Worm (Caenorhabditis elegans): ENCODE data around the gene enri-2.
A peak's percentile ranks its signal among the peaks of the same experiment; 100 is the strongest.

The enri-2 gene

ce11 chrX:14525325-14526305 lies 20.0 kb upstream of the enri-2 start (continued):
- peak; percentile 78; the same call in 1 of the 2 replicates for TF ChIP-seq zip-11 (GFP tag; IDR thresholded peaks at IDR 0.05)
- no peak for TF ChIP-seq daf-12 (tag; optimal IDR thresholded peaks at IDR 0.05)
- peak; percentile 47; the same call in 1 of the 2 replicates for TF ChIP-seq lim-7 (GFP tag; IDR thresholded peaks at IDR 0.05)
- TF ChIP-seq nhr-6 (tag; optimal IDR thresholded peaks at IDR 0.05), result peak; percentile 80
- peak; percentile 37 for TF ChIP-seq aly-2 (tag; optimal IDR thresholded peaks at IDR 0.05)
- peak; percentile 92; the same call in 1 of the 2 replicates for TF ChIP-seq Y75B8A.6 (GFP tag; IDR thresholded peaks at IDR 0.05)
- TF ChIP-seq F26F4.8 (GFP tag; conservative IDR thresholded peaks at IDR 0.05), result no peak
- peak; percentile 68; the same call in 1 of the 2 replicates for TF ChIP-seq daf-8 (GFP tag; IDR thresholded peaks at IDR 0.05)
- peak; percentile 97 for TF ChIP-seq nhr-48 (tag; optimal IDR thresholded peaks at IDR 0.05)
- TF ChIP-seq mdl-1 (tag; optimal IDR thresholded peaks at IDR 0.05), result peak; percentile 89 to 98
- no peak for TF ChIP-seq unc-130 (GFP tag; optimal IDR thresholded peaks at IDR 0.05)
- peak; percentile 100 for TF ChIP-seq nhr-42 (GFP tag; IDR thresholded peaks at IDR 0.05)
- TF ChIP-seq ceh-32 (tag; optimal IDR thresholded peaks at IDR 0.05; ENCODE audit: poor library complexity), result peak; percentile 92
- 0 out of 2 replicates have a peak, but pooled peaks have one; percentile 45 for TF ChIP-seq ceh-44 (GFP tag; IDR thresholded peaks at IDR 0.05)
- peak; percentile 100 for TF ChIP-seq nhr-77 (tag; optimal IDR thresholded peaks at IDR 0.05)
- peak; percentile 98 for TF ChIP-seq vab-7 (GFP tag; IDR thresholded peaks at IDR 0.05)
- TF ChIP-seq mxl-2 (GFP tag; conservative IDR thresholded peaks at IDR 0.05), result peak; percentile 62
- peak; percentile 99 for TF ChIP-seq mes-2 (tag; optimal IDR thresholded peaks at IDR 0.05; ENCODE audit: poor library complexity, severe bottlenecking)
- peak; percentile 96 to 99 for TF ChIP-seq daf-16 (GFP tag; optimal IDR thresholded peaks at IDR 0.05)
- peak; percentile 97 for TF ChIP-seq daf-16 (tag; optimal IDR thresholded peaks at IDR 0.05)
- TF ChIP-seq ceh-82 (tag; optimal IDR thresholded peaks at IDR 0.05), result peak; percentile 84
- TF ChIP-seq R02D3.7 (tag; optimal IDR thresholded peaks at IDR 0.05), result no peak
- TF ChIP-seq attf-4 (tag; optimal IDR thresholded peaks at IDR 0.05), result peak; percentile 81
- TF ChIP-seq ztf-11 (tag; optimal IDR thresholded peaks at IDR 0.05), result peak; percentile 91
- TF ChIP-seq ces-1 (GFP tag; optimal IDR thresholded peaks at IDR 0.05), result peak; percentile 96
- peak; percentile 99 for TF ChIP-seq hlh-11 (tag; optimal IDR thresholded peaks at IDR 0.05)
- peak; percentile 98 for TF ChIP-seq fkh-10 (GFP tag; optimal IDR thresholded peaks at IDR 0.05)
- TF ChIP-seq tag-97 (GFP tag; IDR thresholded peaks at IDR 0.05), result 0 out of 2 replicates have a peak, but pooled peaks have one; percentile 49
- peak; percentile 99 for TF ChIP-seq ctbp-1 (GFP tag; IDR thresholded peaks at IDR 0.05)
- TF ChIP-seq mdt-29 (GFP tag; IDR thresholded peaks at IDR 0.05), result peak; percentile 94
- peak; percentile 96 for TF ChIP-seq arid-1 (GFP tag; conservative IDR thresholded peaks at IDR 0.05)
- peak; percentile 62 for TF ChIP-seq snpc-4 (tag; optimal IDR thresholded peaks at IDR 0.05)
- TF ChIP-seq madf-5 (GFP tag; IDR thresholded peaks at IDR 0.05), result peak; percentile 78 to 98
- peak; percentile 98 for TF ChIP-seq zag-1 (tag; optimal IDR thresholded peaks at IDR 0.05)

ce11 chrX:14527559-14527958 lies 18.1 kb upstream of the enri-2 start, which contains the start of gene nspc-18:
Gene nspc-18 (minus strand): TSS chrX:14527659.
- TF ChIP-seq dmd-9 (GFP tag; IDR thresholded peaks at IDR 0.05), result no peak
- no peak for TF ChIP-seq F49E8.2 (tag; optimal IDR thresholded peaks at IDR 0.05; ENCODE audit: borderline replicate concordance)
- no peak for TF ChIP-seq ceh-82 (tag; optimal IDR thresholded peaks at IDR 0.05)
- TF ChIP-seq pha-4 (GFP tag; IDR thresholded peaks at IDR 0.05), result no peak
- no peak for TF ChIP-seq pha-4 (tag; optimal IDR thresholded peaks at IDR 0.05)
- TF ChIP-seq attf-4 (tag; optimal IDR thresholded peaks at IDR 0.05), result no peak
- no peak for TF ChIP-seq gei-8 (GFP tag; optimal IDR thresholded peaks at IDR 0.05)
- no peak for TF ChIP-seq ceh-62 (tag; optimal IDR thresholded peaks at IDR 0.05)
- no peak for TF ChIP-seq ztf-11 (tag; optimal IDR thresholded peaks at IDR 0.05)
- no peak for TF ChIP-seq egl-43 (GFP tag; IDR thresholded peaks at IDR 0.05)
- TF ChIP-seq mxl-2 (GFP tag; conservative IDR thresholded peaks at IDR 0.05), result no peak
- no peak for TF ChIP-seq F44E2.7 (GFP tag; IDR thresholded peaks at IDR 0.05)
- no peak for TF ChIP-seq ceh-20 (GFP tag; IDR thresholded peaks at IDR 0.05)
- no peak for TF ChIP-seq cey-2 (tag; optimal IDR thresholded peaks at IDR 0.05; ENCODE audit: borderline replicate concordance, insufficient read depth)
- no peak for TF ChIP-seq set-16 (GFP tag; IDR thresholded peaks at IDR 0.05)

Data from whole organism, L4 larva.